Fruit fly (Drosophila melanogaster): ENCODE data around the gene mth.
A peak's percentile ranks its signal among the peaks of the same experiment; 100 is the strongest.

The mth gene

DNA sequence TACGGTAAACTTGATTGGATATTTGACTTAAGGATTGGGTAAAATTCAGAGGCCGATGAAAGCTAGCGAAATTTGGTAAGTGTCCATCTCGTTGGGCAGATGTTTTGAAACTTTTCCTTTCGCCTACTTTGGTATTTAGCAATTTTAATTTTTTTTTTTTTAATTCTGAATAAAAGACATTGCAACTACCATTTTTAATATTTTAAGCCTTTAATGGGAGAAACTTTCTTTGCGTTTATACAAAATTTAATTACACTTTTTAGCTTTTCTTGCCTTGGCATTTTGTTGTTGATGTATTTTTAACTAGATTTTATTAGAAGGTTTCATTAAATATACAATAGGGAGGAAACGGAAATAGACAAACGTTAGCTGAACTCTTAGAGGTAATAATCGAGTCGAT lies 19.6 kb upstream of the mth start, which contains the start of gene CG13884:
Gene CG13884 (minus strand): TSS at position 101 of the 400 bp plus-strand sequence.
- TF ChIP-seq CG1620 (GFP tag; optimal IDR thresholded peaks at IDR 0.05) (no peak), CG7045 (GFP tag; optimal IDR thresholded peaks at IDR 0.05) (no peak), toe (GFP tag; optimal IDR thresholded peaks at IDR 0.05) (no peak), cic (GFP tag; optimal IDR thresholded peaks at IDR 0.05) (no peak), CG5204 (GFP tag; optimal IDR thresholded peaks at IDR 0.05) (no peak), Clk (GFP tag; optimal IDR thresholded peaks at IDR 0.05) (no peak)

dm6 chr3L:361201-361600 lies 14.4 kb upstream of the mth start, which contains the start of the genes Cdc5 and CG1233:
Gene Cdc5 (minus strand): TSS chr3L:361383.
Gene CG1233 (plus strand): TSS chr3L:361472.
- peak; percentile 3 for TF ChIP-seq CG7101 (tag; optimal IDR thresholded peaks at IDR 0.05)
- TF ChIP-seq CG7045 (GFP tag; optimal IDR thresholded peaks at IDR 0.05): no peak
- peak; percentile 68 for TF ChIP-seq Mnt (GFP tag; optimal IDR thresholded peaks at IDR 0.05)
- no peak for TF ChIP-seq CG12768 (GFP tag; optimal IDR thresholded peaks at IDR 0.05)
- TF ChIP-seq CG14711 (tag; optimal IDR thresholded peaks at IDR 0.05): peak; percentile 33
- TF ChIP-seq bab1 (GFP tag; optimal IDR thresholded peaks at IDR 0.05): peak; percentile 89
- TF ChIP-seq pad (GFP tag; optimal IDR thresholded peaks at IDR 0.05): no peak
- peak; percentile 29 for TF ChIP-seq tj (GFP tag; optimal IDR thresholded peaks at IDR 0.05)
- TF ChIP-seq toe (GFP tag; optimal IDR thresholded peaks at IDR 0.05): no peak
- TF ChIP-seq cic (GFP tag; optimal IDR thresholded peaks at IDR 0.05): no peak
- TF ChIP-seq CG5204 (GFP tag; optimal IDR thresholded peaks at IDR 0.05): no peak
- TF ChIP-seq ovo (GFP tag; optimal IDR thresholded peaks at IDR 0.05): no peak
- no peak for TF ChIP-seq Clk (GFP tag; optimal IDR thresholded peaks at IDR 0.05)
- peak; percentile 12 for TF ChIP-seq CG1620 (GFP tag; optimal IDR thresholded peaks at IDR 0.05)
- TF ChIP-seq cnc (optimal IDR thresholded peaks at IDR 0.05): no peak
- peak; percentile 14 for TF ChIP-seq Hr96 (GFP tag; optimal IDR thresholded peaks at IDR 0.05)
- TF ChIP-seq kay (GFP tag; ENCODE audit: borderline replicate concordance): no peak
- TF ChIP-seq CG11617 (GFP tag; optimal IDR thresholded peaks at IDR 0.05): peak; percentile 24
- no peak for TF ChIP-seq CG33017 (tag; optimal IDR thresholded peaks at IDR 0.05)
- no peak for TF ChIP-seq Crg-1 (GFP tag; optimal IDR thresholded peaks at IDR 0.05)

DNA sequence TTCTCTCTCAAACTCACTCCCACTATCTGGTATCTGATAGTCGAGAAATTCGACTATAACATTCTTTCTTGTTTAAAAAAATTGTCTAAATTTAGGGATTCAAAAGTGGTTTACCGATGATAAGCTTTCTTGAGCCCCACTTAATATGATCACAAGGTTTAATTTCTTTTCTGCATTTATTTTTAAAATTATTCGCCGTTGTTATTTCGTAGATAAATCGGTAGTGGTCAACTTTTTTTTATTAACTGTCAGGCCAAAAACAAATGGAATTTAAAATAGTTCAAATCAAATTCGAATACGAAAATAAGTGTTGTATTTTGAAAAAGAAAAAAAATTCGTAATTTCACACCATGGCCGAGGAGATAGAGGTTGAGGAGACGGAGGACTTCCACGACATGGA lies 10.9 kb upstream of the mth start, which contains the start of gene Roc1b:
Gene Roc1b (plus strand): TSS at position 301 of the 400 bp plus-strand sequence.
- TF ChIP-seq CG12768 (GFP tag; optimal IDR thresholded peaks at IDR 0.05): no peak
- no peak for TF ChIP-seq cic (GFP tag; optimal IDR thresholded peaks at IDR 0.05)
- no peak for TF ChIP-seq CG7101 (tag; optimal IDR thresholded peaks at IDR 0.05)
- no peak for TF ChIP-seq CG5204 (GFP tag; optimal IDR thresholded peaks at IDR 0.05)
- no peak for TF ChIP-seq toe (GFP tag; optimal IDR thresholded peaks at IDR 0.05)
- no peak for TF ChIP-seq CG1620 (GFP tag; optimal IDR thresholded peaks at IDR 0.05)
- TF ChIP-seq bab1 (GFP tag; optimal IDR thresholded peaks at IDR 0.05): no peak
- no peak for TF ChIP-seq ovo (GFP tag; optimal IDR thresholded peaks at IDR 0.05)
- TF ChIP-seq CG14711 (tag; optimal IDR thresholded peaks at IDR 0.05): no peak
- no peak for TF ChIP-seq Crg-1 (GFP tag; optimal IDR thresholded peaks at IDR 0.05)

DNA sequence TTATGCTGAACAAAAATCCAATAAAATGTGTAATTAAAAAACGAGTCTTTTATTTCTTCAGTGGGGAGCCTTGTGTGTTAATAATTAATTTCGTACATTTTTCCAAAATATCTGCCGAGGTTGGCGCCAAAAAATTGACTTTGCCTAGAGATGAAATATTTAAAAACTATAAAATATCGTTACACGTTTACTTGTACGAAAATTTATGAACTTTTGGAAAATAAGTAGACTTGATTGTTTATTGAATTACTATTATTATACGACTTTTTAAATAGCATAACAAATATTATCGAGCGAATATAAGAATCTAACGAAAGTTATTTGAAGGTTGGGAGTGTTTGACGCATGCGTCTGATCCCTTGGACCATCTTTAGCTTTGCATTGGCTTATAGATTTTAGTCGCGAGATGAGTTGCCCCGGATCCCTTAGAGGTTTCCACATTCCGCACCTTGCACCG lies 9.3 kb upstream of the mth start, which contains the start of gene CG1231:
Gene CG1231 (plus strand): TSS at position 407 of the 457 bp plus-strand sequence.
- no peak for TF ChIP-seq CG7101 (tag; optimal IDR thresholded peaks at IDR 0.05)
- TF ChIP-seq ovo (GFP tag; optimal IDR thresholded peaks at IDR 0.05): no peak
- no peak for TF ChIP-seq tj (GFP tag; optimal IDR thresholded peaks at IDR 0.05)
- TF ChIP-seq pad (GFP tag; optimal IDR thresholded peaks at IDR 0.05): no peak
- TF ChIP-seq Crg-1 (GFP tag; optimal IDR thresholded peaks at IDR 0.05): no peak
- no peak for TF ChIP-seq cic (GFP tag; optimal IDR thresholded peaks at IDR 0.05)
- no peak for TF ChIP-seq bab1 (GFP tag; optimal IDR thresholded peaks at IDR 0.05)
- TF ChIP-seq CG5204 (GFP tag; optimal IDR thresholded peaks at IDR 0.05): no peak
- TF ChIP-seq kay (GFP tag; ENCODE audit: borderline replicate concordance): no peak
- no peak for TF ChIP-seq Clk (GFP tag; optimal IDR thresholded peaks at IDR 0.05)
- TF ChIP-seq cnc (optimal IDR thresholded peaks at IDR 0.05): no peak
- TF ChIP-seq Hr96 (GFP tag; optimal IDR thresholded peaks at IDR 0.05): no peak
- TF ChIP-seq CG11617 (GFP tag; optimal IDR thresholded peaks at IDR 0.05): no peak
- no peak for TF ChIP-seq CG12768 (GFP tag; optimal IDR thresholded peaks at IDR 0.05)
- no peak for TF ChIP-seq Mnt (GFP tag; optimal IDR thresholded peaks at IDR 0.05)

dm6 chr3L:350651-351228 lies 4.0 kb upstream of the mth start:
- TF ChIP-seq bab1 (GFP tag; optimal IDR thresholded peaks at IDR 0.05) (peak; percentile 86), Crg-1 (GFP tag; optimal IDR thresholded peaks at IDR 0.05) (no peak), CG11617 (GFP tag; optimal IDR thresholded peaks at IDR 0.05) (peak; percentile 80), CG5204 (GFP tag; optimal IDR thresholded peaks at IDR 0.05) (peak; percentile 54), toe (GFP tag; optimal IDR thresholded peaks at IDR 0.05) (peak; percentile 65), Hr96 (GFP tag; optimal IDR thresholded peaks at IDR 0.05) (peak; percentile 73), ovo (GFP tag; optimal IDR thresholded peaks at IDR 0.05) (no peak), CG7045 (GFP tag; optimal IDR thresholded peaks at IDR 0.05) (peak; percentile 74), cic (GFP tag; optimal IDR thresholded peaks at IDR 0.05) (peak; percentile 67), CG14711 (tag; optimal IDR thresholded peaks at IDR 0.05) (peak; percentile 73), CG1620 (GFP tag; optimal IDR thresholded peaks at IDR 0.05) (peak; percentile 35), Mnt (GFP tag; optimal IDR thresholded peaks at IDR 0.05) (peak; percentile 32), CG12768 (GFP tag; optimal IDR thresholded peaks at IDR 0.05) (peak; percentile 76), tj (GFP tag; optimal IDR thresholded peaks at IDR 0.05) (peak; percentile 52), CG33017 (tag; optimal IDR thresholded peaks at IDR 0.05) (peak; percentile 79), cnc (optimal IDR thresholded peaks at IDR 0.05) (no peak), pad (GFP tag; optimal IDR thresholded peaks at IDR 0.05) (peak; percentile 48), CG7101 (tag; optimal IDR thresholded peaks at IDR 0.05) (peak; percentile 80), Clk (GFP tag; optimal IDR thresholded peaks at IDR 0.05) (peak; percentile 46), kay (GFP tag; ENCODE audit: borderline replicate concordance) (no peak)

- TF ChIP-seq cic (GFP tag; optimal IDR thresholded peaks at IDR 0.05): peak; percentile 28
- no peak for TF ChIP-seq toe (GFP tag; optimal IDR thresholded peaks at IDR 0.05)
- TF ChIP-seq CG12768 (GFP tag; optimal IDR thresholded peaks at IDR 0.05): no peak
- no peak for TF ChIP-seq ovo (GFP tag; optimal IDR thresholded peaks at IDR 0.05)
- peak; percentile 34 for TF ChIP-seq CG14711 (tag; optimal IDR thresholded peaks at IDR 0.05)
- no peak for TF ChIP-seq pad (GFP tag; optimal IDR thresholded peaks at IDR 0.05)
- no peak for TF ChIP-seq cnc (optimal IDR thresholded peaks at IDR 0.05)
- peak; percentile 5 for TF ChIP-seq Mnt (GFP tag; optimal IDR thresholded peaks at IDR 0.05)
- no peak for TF ChIP-seq kay (GFP tag; ENCODE audit: borderline replicate concordance)
- TF ChIP-seq Crg-1 (GFP tag; optimal IDR thresholded peaks at IDR 0.05): no peak
- TF ChIP-seq CG7045 (GFP tag; optimal IDR thresholded peaks at IDR 0.05): no peak
- peak; percentile 41 for TF ChIP-seq CG7101 (tag; optimal IDR thresholded peaks at IDR 0.05)
- TF ChIP-seq Hr96 (GFP tag; optimal IDR thresholded peaks at IDR 0.05): no peak
- TF ChIP-seq bab1 (GFP tag; optimal IDR thresholded peaks at IDR 0.05): no peak
- TF ChIP-seq CG11617 (GFP tag; optimal IDR thresholded peaks at IDR 0.05): no peak
- TF ChIP-seq Clk (GFP tag; optimal IDR thresholded peaks at IDR 0.05): no peak
Measured at dm6 chr3L:349751-350150, 3.0 kb upstream of the mth start.

Measured in whole organism, adult.